Worm (Caenorhabditis elegans): ENCODE measurements around the gene F32D8.14.

Gene F32D8.14

ce11 chrV:10938739-10939138 lies 44.2 kb upstream of the F32D8.14 start, which contains the start of gene F17C11.11:
F17C11.11 (minus strand) TSS chrV:10938817.
- TF ChIP-seq nfya-1 (tag; optimal IDR thresholded peaks at IDR 0.05), result no peak
- TF ChIP-seq sox-2 (GFP tag; IDR thresholded peaks at IDR 0.05), result no peak
- TF ChIP-seq pax-1 (tag; optimal IDR thresholded peaks at IDR 0.05), result no peak
- no peak for TF ChIP-seq fkh-10 (GFP tag; optimal IDR thresholded peaks at IDR 0.05)
- TF ChIP-seq unc-3 (GFP tag; conservative IDR thresholded peaks at IDR 0.05), result no peak
- no peak for TF ChIP-seq unc-3 (tag; optimal IDR thresholded peaks at IDR 0.05)
- TF ChIP-seq nhr-11 (tag; optimal IDR thresholded peaks at IDR 0.05), result no peak
- no peak for TF ChIP-seq hlh-15 (tag; optimal IDR thresholded peaks at IDR 0.05)
- no peak for TF ChIP-seq unc-55 (GFP tag; optimal IDR thresholded peaks at IDR 0.05)
- no peak for TF ChIP-seq ztf-16 (tag; optimal IDR thresholded peaks at IDR 0.05)

ce11 chrV:10937294-10937693 lies 42.7 kb upstream of the F32D8.14 start:
- TF ChIP-seq nfya-1 (tag; optimal IDR thresholded peaks at IDR 0.05), result no peak
- TF ChIP-seq ahr-1 (tag; optimal IDR thresholded peaks at IDR 0.05), result no peak
- no peak for TF ChIP-seq nhr-11 (tag; optimal IDR thresholded peaks at IDR 0.05)
- TF ChIP-seq ceh-24 (tag; optimal IDR thresholded peaks at IDR 0.05), result no peak
- no peak for TF ChIP-seq elt-2 (tag; optimal IDR thresholded peaks at IDR 0.05)
- TF ChIP-seq ttx-3 (tag; optimal IDR thresholded peaks at IDR 0.05), result no peak
- TF ChIP-seq mec-3 (tag; optimal IDR thresholded peaks at IDR 0.05; ENCODE audit: borderline replicate concordance), result no peak
- no peak for TF ChIP-seq gmeb-2 (tag; optimal IDR thresholded peaks at IDR 0.05)
- no peak for TF ChIP-seq sox-2 (GFP tag; IDR thresholded peaks at IDR 0.05)
- no peak for TF ChIP-seq ceh-9 (tag; optimal IDR thresholded peaks at IDR 0.05)
- no peak for TF ChIP-seq C08G9.2 (tag; optimal IDR thresholded peaks at IDR 0.05)
- no peak for TF ChIP-seq ceh-14 (tag; optimal IDR thresholded peaks at IDR 0.05)
- no peak for TF ChIP-seq Y22D7AL.16 (tag; optimal IDR thresholded peaks at IDR 0.05)
- TF ChIP-seq ceh-31 (tag; optimal IDR thresholded peaks at IDR 0.05), result no peak
- no peak for TF ChIP-seq unc-3 (GFP tag; conservative IDR thresholded peaks at IDR 0.05)
- no peak for TF ChIP-seq unc-3 (tag; optimal IDR thresholded peaks at IDR 0.05)

- TF ChIP-seq elt-2 (tag; optimal IDR thresholded peaks at IDR 0.05) (peak; percentile 44), sox-4 (tag; optimal IDR thresholded peaks at IDR 0.05) (no peak)
These were observed 42.1 kb upstream of the F32D8.14 start, which contains the start of gene F17C11.12 for ce11 chrV:10936681-10937080. F17C11.12 (minus strand) TSS chrV:10936920.

- TF ChIP-seq pros-1 (tag; optimal IDR thresholded peaks at IDR 0.05), result no peak
- TF ChIP-seq elt-2 (tag; optimal IDR thresholded peaks at IDR 0.05), result peak; percentile 63
These were observed 37.8 kb upstream of the F32D8.14 start, which contains the start of gene F58B4.5 for ce11 chrV:10932411-10932810. F58B4.5 (plus strand) TSS chrV:10932693.

ce11 chrV:10931189-10931588 lies 36.6 kb upstream of the F32D8.14 start, which contains the start of gene scvp-1:
scvp-1 (minus strand) TSS chrV:10931289.
- TF ChIP-seq ahr-1 (tag; optimal IDR thresholded peaks at IDR 0.05) (no peak), pha-2 (tag; optimal IDR thresholded peaks at IDR 0.05) (no peak), lin-11 (tag; optimal IDR thresholded peaks at IDR 0.05) (no peak), fkh-10 (GFP tag; optimal IDR thresholded peaks at IDR 0.05) (no peak), nhr-11 (tag; optimal IDR thresholded peaks at IDR 0.05) (no peak), ceh-19 (GFP tag; optimal IDR thresholded peaks at IDR 0.05) (no peak), unc-42 (tag; optimal IDR thresholded peaks at IDR 0.05) (no peak), nhr-232 (tag; optimal IDR thresholded peaks at IDR 0.05) (no peak), syd-9 (tag; optimal IDR thresholded peaks at IDR 0.05) (no peak), hlh-8 (tag; optimal IDR thresholded peaks at IDR 0.05) (no peak), unc-3 (GFP tag; conservative IDR thresholded peaks at IDR 0.05) (no peak), unc-3 (tag; optimal IDR thresholded peaks at IDR 0.05) (no peak), odd-2 (tag; optimal IDR thresholded peaks at IDR 0.05) (no peak), pax-1 (tag; optimal IDR thresholded peaks at IDR 0.05) (no peak), ceh-45 (GFP tag; IDR thresholded peaks at IDR 0.05) (no peak)

- TF ChIP-seq odd-2 (tag; optimal IDR thresholded peaks at IDR 0.05) (no peak), sox-2 (GFP tag; IDR thresholded peaks at IDR 0.05) (no peak), ceh-30 (tag; optimal IDR thresholded peaks at IDR 0.05) (no peak), ref-2 (tag; optimal IDR thresholded peaks at IDR 0.05) (no peak), fkh-6 (tag; optimal IDR thresholded peaks at IDR 0.05) (no peak), hlh-6 (tag; optimal IDR thresholded peaks at IDR 0.05) (no peak), ceh-19 (GFP tag; optimal IDR thresholded peaks at IDR 0.05) (no peak), eyg-1 (tag; optimal IDR thresholded peaks at IDR 0.05) (no peak), tbx-2 (tag; optimal IDR thresholded peaks at IDR 0.05) (no peak), nhr-11 (tag; optimal IDR thresholded peaks at IDR 0.05) (no peak), unc-42 (tag; optimal IDR thresholded peaks at IDR 0.05) (no peak), madf-2 (tag; optimal IDR thresholded peaks at IDR 0.05) (no peak), C08G9.2 (tag; optimal IDR thresholded peaks at IDR 0.05) (no peak), C38D4.7 (GFP tag; optimal IDR thresholded peaks at IDR 0.05) (no peak), ceh-22 (tag; optimal IDR thresholded peaks at IDR 0.05) (no peak), unc-86 (tag; optimal IDR thresholded peaks at IDR 0.05) (no peak)
These were observed 34.9 kb upstream of the F32D8.14 start, which contains the start of gene F58B4.3 for ce11 chrV:10929511-10929910. F58B4.3 (plus strand) TSS chrV:10929811.
